Worm (Caenorhabditis elegans): ENCODE data around the gene asb-1.

Gene asb-1

DNA sequence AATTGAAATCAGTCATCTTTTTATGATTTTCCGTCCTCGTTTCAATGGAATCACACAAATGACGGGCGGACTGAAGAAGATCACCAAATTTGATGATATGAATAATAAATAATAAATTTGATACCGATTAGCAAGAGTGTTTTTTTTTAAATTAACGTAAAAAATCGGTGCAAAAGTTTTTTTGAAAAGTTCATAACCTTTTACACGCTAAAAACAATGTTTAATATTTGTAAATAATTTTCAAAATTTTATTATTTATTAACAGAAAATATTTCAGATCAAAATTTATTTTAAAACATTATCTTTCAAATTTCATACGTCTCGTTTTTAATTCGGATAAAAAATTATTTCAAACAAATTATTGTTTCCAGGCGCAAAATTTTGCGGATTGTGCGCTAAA is 50.7 kb downstream of the asb-1 start, which contains the start of gene M88.3:
Gene M88.3 (minus strand): TSS at position 101 of the 400 bp plus-strand sequence.
- TF ChIP-seq ceh-36 (tag; optimal IDR thresholded peaks at IDR 0.05) (no peak), B0310.2 (tag; optimal IDR thresholded peaks at IDR 0.05) (no peak), F13C5.2 (tag; optimal IDR thresholded peaks at IDR 0.05) (no peak), flt-1 (GFP tag; IDR thresholded peaks at IDR 0.05) (no peak), sea-1 (GFP tag; conservative IDR thresholded peaks at IDR 0.05) (no peak), tra-4 (tag; optimal IDR thresholded peaks at IDR 0.05) (no peak), tbx-37 (GFP tag; conservative IDR thresholded peaks at IDR 0.05) (no peak), pes-1 (GFP tag; IDR thresholded peaks at IDR 0.05) (no peak)
